Worm (Caenorhabditis elegans): ENCODE data around the gene Y43F4A.4.

- TF ChIP-seq him-1 (tag; optimal IDR thresholded peaks at IDR 0.05) (peak; percentile 30), W03F9.2 (tag; optimal IDR thresholded peaks at IDR 0.05) (no peak), dao-5 (tag; optimal IDR thresholded peaks at IDR 0.05) (no peak)
Observed at ce11 chrIII:13270896-13271295, 25.5 kb downstream of the Y43F4A.4 start.

Measured in whole organism, L4/young adult.